Fruit fly (Drosophila melanogaster): ENCODE data around the gene CG13005.

CG13005 gene

dm6 chrX:16782175-16782916 is 21.1 kb upstream of the CG13005 start (continued):
- TF ChIP-seq caup (GFP tag; optimal IDR thresholded peaks at IDR 0.05; ENCODE audit: severe bottlenecking), result peak; percentile 38
- TF ChIP-seq tap (tag; optimal IDR thresholded peaks at IDR 0.05), result peak; percentile 4
- no peak for TF ChIP-seq CG10431 (GFP tag; optimal IDR thresholded peaks at IDR 0.05)
- TF ChIP-seq Rfx (GFP tag; IDR thresholded peaks at IDR 0.05), result peak; percentile 71
- peak; percentile 39 for TF ChIP-seq pho (GFP tag; optimal IDR thresholded peaks at IDR 0.05)
- TF ChIP-seq CG10565 (GFP tag; optimal IDR thresholded peaks at IDR 0.05), result no peak
- TF ChIP-seq Deaf1 (tag; optimal IDR thresholded peaks at IDR 0.05), result peak; percentile 57
- no peak for TF ChIP-seq CG5953 (GFP tag; IDR thresholded peaks at IDR 0.05)
- no peak for TF ChIP-seq CG6272 (GFP tag; IDR thresholded peaks at IDR 0.05)
- no peak for TF ChIP-seq ash1 (GFP tag; optimal IDR thresholded peaks at IDR 0.05)
- no peak for TF ChIP-seq oc (tag; optimal IDR thresholded peaks at IDR 0.05)
- no peak for TF ChIP-seq Usf (GFP tag; optimal IDR thresholded peaks at IDR 0.05)
- TF ChIP-seq bowl (GFP tag; IDR thresholded peaks at IDR 0.05), result 0 out of 2 replicates have a peak, but pooled peaks have one; percentile 34
- TF ChIP-seq pan (optimal IDR thresholded peaks at IDR 0.05), result no peak
- peak in 1 of 2 experiments; percentile 72 for TF ChIP-seq pan (GFP tag; optimal IDR thresholded peaks at IDR 0.05 in 1 of 2, IDR thresholded peaks at IDR 0.05 in 1 of 2)
- TF ChIP-seq ems (GFP tag; optimal IDR thresholded peaks at IDR 0.05), result peak; percentile 49
- no peak for TF ChIP-seq ab (GFP tag; optimal IDR thresholded peaks at IDR 0.05)
- peak; percentile 60; the same call in 1 of the 2 replicates for TF ChIP-seq stc (GFP tag; IDR thresholded peaks at IDR 0.05)
- peak; percentile 56 for TF ChIP-seq az2 (GFP tag; optimal IDR thresholded peaks at IDR 0.05)
- peak; percentile 53 for TF ChIP-seq Antp (GFP tag; optimal IDR thresholded peaks at IDR 0.05)
- peak; percentile 32; the same call in 1 of the 2 replicates for TF ChIP-seq CG32767 (GFP tag; IDR thresholded peaks at IDR 0.05)
- TF ChIP-seq CG18599 (GFP tag; optimal IDR thresholded peaks at IDR 0.05), result peak; percentile 49
- TF ChIP-seq CG8765 (GFP tag; IDR thresholded peaks at IDR 0.05), result no peak
- TF ChIP-seq CG2199 (GFP tag; IDR thresholded peaks at IDR 0.05), result no peak
- peak; percentile 19 for TF ChIP-seq Camta (GFP tag; optimal IDR thresholded peaks at IDR 0.05)
- TF ChIP-seq NC2α (GFP tag; optimal IDR thresholded peaks at IDR 0.05), result no peak
- peak; percentile 5 for TF ChIP-seq CG13296 (GFP tag; optimal IDR thresholded peaks at IDR 0.05)
- TF ChIP-seq Dbx (GFP tag; IDR thresholded peaks at IDR 0.05), result peak; percentile 51; the same call in 1 of the 3 replicates
- peak; percentile 10 for TF ChIP-seq gcm2 (GFP tag; optimal IDR thresholded peaks at IDR 0.05)
- peak; percentile 55; the same call in 2 of the 3 replicates for TF ChIP-seq CG17361 (GFP tag; IDR thresholded peaks at IDR 0.05)
- TF ChIP-seq CG10462 (GFP tag; optimal IDR thresholded peaks at IDR 0.05), result no peak
- TF ChIP-seq CG10267 (tag; optimal IDR thresholded peaks at IDR 0.05), result peak; percentile 4
- TF ChIP-seq h (optimal IDR thresholded peaks at IDR 0.05), result no peak
- TF ChIP-seq fd64A (GFP tag; optimal IDR thresholded peaks at IDR 0.05), result no peak
- TF ChIP-seq Xbp1 (GFP tag; optimal IDR thresholded peaks at IDR 0.05), result peak; percentile 63
- peak; percentile 68 for TF ChIP-seq Ptx1 (GFP tag; IDR thresholded peaks at IDR 0.05)
- TF ChIP-seq Awh (GFP tag; IDR thresholded peaks at IDR 0.05), result peak; percentile 65; the same call in 1 of the 2 replicates
- no peak for TF ChIP-seq nerfin-1 (tag; optimal IDR thresholded peaks at IDR 0.05)
- TF ChIP-seq mam (GFP tag; optimal IDR thresholded peaks at IDR 0.05), result peak; percentile 41
- TF ChIP-seq CG3065 (GFP tag; optimal IDR thresholded peaks at IDR 0.05), result no peak
- TF ChIP-seq Lpt (GFP tag; optimal IDR thresholded peaks at IDR 0.05), result no peak
- peak; percentile 35 for TF ChIP-seq esg (GFP tag; conservative IDR thresholded peaks at IDR 0.05)
- no peak for TF ChIP-seq zen2 (GFP tag; IDR thresholded peaks at IDR 0.05; ENCODE audit: partially characterized antibody)
- TF ChIP-seq Dll (GFP tag; IDR thresholded peaks at IDR 0.05; ENCODE audit: partially characterized antibody), result no peak
- TF ChIP-seq croc (GFP tag; conservative IDR thresholded peaks at IDR 0.05), result peak; percentile 30; the same call in 1 of the 3 replicates
- TF ChIP-seq CG2202 (tag; optimal IDR thresholded peaks at IDR 0.05), result no peak
- no peak for TF ChIP-seq kni (GFP tag; optimal IDR thresholded peaks at IDR 0.05)
- TF ChIP-seq CG14050 (GFP tag; IDR thresholded peaks at IDR 0.05), result peak; percentile 59
- TF ChIP-seq gfzf (GFP tag; optimal IDR thresholded peaks at IDR 0.05), result no peak
- TF ChIP-seq CG11696 (GFP tag; IDR thresholded peaks at IDR 0.05), result peak; percentile 41; the same call in 1 of the 2 replicates

Measured in whole organism, embryonic.